Fruit fly (Drosophila melanogaster): ENCODE results near the gene Ir68b.

dm6 chr3L:12085691-12086078, 41.5 kb downstream of the Ir68b start:
- TF ChIP-seq CG8478 (optimal IDR thresholded peaks at IDR 0.05) (no peak), CTCF (optimal IDR thresholded peaks at IDR 0.05) (no peak)

All from S2 (cell line).